Worm (Caenorhabditis elegans) whole organism, early embryonic: ENCODE data around the gene asm-3.

Source experiments
- B0310.2 ChIP-seq: sonication (generic microtip); optimal IDR thresholded peaks from 2 replicates; lab custom pipeline; 2016; ENCODE audit warnings: mild to moderate bottlenecking, missing genetic modification characterization, missing compliant biosample characterization
- F13C5.2 ChIP-seq: sonication (generic microtip); optimal IDR thresholded peaks from 2 replicates; lab custom pipeline; 2017; ENCODE audit warnings: mild to moderate bottlenecking, missing genetic modification characterization, inconsistent platforms, missing compliant biosample characterization
- aly-1 ChIP-seq: sonication (generic microtip); optimal IDR thresholded peaks from 2 replicates; lab custom pipeline; 2016; ENCODE audit warnings: missing genetic modification characterization, missing compliant biosample characterization
- ama-1 ChIP-seq: fragments of 150-350 bp; optimal IDR thresholded peaks from 2 replicates; lab custom pipeline; 2014
- ceh-13 ChIP-seq: fragments of 200-800 bp; sonication (Bioruptor generic); optimal IDR thresholded peaks from 2 replicates; lab custom pipeline; 2018; ENCODE audit warnings: mild to moderate bottlenecking, missing genetic modification characterization, missing compliant biosample characterization
- ceh-36 ChIP-seq: sonication (generic microtip); optimal IDR thresholded peaks from 2 replicates; lab custom pipeline; 2016; ENCODE audit warnings: missing genetic modification characterization, inconsistent platforms, missing compliant biosample characterization
- ets-7 ChIP-seq: sonication (generic microtip); optimal IDR thresholded peaks from 2 replicates; lab custom pipeline; 2016; ENCODE audit warnings: missing genotype, missing genetic modification characterization, missing compliant biosample characterization
- flt-1 ChIP-seq: fragments of 200-800 bp; sonication (Bioruptor generic); IDR thresholded peaks from 2 replicates; pipeline ENCODE4 v1.3.6; 2022; ENCODE audit warnings: missing genetic modification characterization, missing compliant biosample characterization
- hmbx-1 ChIP-seq: sonication (generic microtip); optimal IDR thresholded peaks from 2 replicates; lab custom pipeline; 2016; ENCODE audit warnings: mild to moderate bottlenecking, missing genetic modification characterization, missing compliant biosample characterization
- hmg-4 ChIP-seq: fragments of 200-800 bp; sonication (Bioruptor generic); optimal IDR thresholded peaks from 2 replicates; lab custom pipeline; 2018; ENCODE audit warnings: mild to moderate bottlenecking, missing genetic modification characterization, missing compliant biosample characterization
- hnd-1 ChIP-seq: sonication (generic microtip); optimal IDR thresholded peaks from 2 replicates; lab custom pipeline; 2016; ENCODE audit warnings: missing genetic modification characterization, missing compliant biosample characterization
- pes-1 ChIP-seq: fragments of 200-800 bp; sonication (Bioruptor generic); IDR thresholded peaks from 2 replicates; pipeline ENCODE4 v1.3.6; 2022; ENCODE audit warnings: missing genetic modification reagents, missing genetic modification characterization, missing compliant biosample characterization
- scrt-1 ChIP-seq: fragments of 200-800 bp; sonication (Bioruptor generic); IDR thresholded peaks from 2 replicates; pipeline ENCODE4 v1.3.6; 2022; ENCODE audit warnings: missing genetic modification characterization, missing compliant biosample characterization
- sea-1 ChIP-seq: fragments of 200-800 bp; sonication (Bioruptor generic); conservative IDR thresholded peaks from 2 replicates; pipeline ENCODE4 v1.3.6; 2022; ENCODE audit warnings: missing genetic modification characterization, missing compliant biosample characterization
- tbx-11 ChIP-seq: fragments of 200-800 bp; sonication (Bioruptor generic); IDR thresholded peaks from 2 replicates; pipeline ENCODE4 v1.3.6; 2022; ENCODE audit warnings: missing genetic modification characterization, missing compliant biosample characterization
- tbx-37 ChIP-seq: fragments of 200-800 bp; sonication (Bioruptor generic); conservative IDR thresholded peaks from 2 replicates; pipeline ENCODE4 v1.3.6; 2022; ENCODE audit warnings: missing genetic modification reagents, missing genetic modification characterization, missing compliant biosample characterization
- tra-4 ChIP-seq: sonication (generic microtip); optimal IDR thresholded peaks from 2 replicates; lab custom pipeline; 2017; ENCODE audit warnings: missing genetic modification characterization, missing compliant biosample characterization

asm-3 gene

ce11 chrIV:523595-523994 is at the start of gene asm-3:
asm-3 (minus strand) TSS chrIV:523809.
- TF ChIP-seq F13C5.2 (tag; lab: Kevin White, UChicago) (no peak), sea-1 (GFP tag; lab: Robert Waterston, UW) (no peak)

DNA sequence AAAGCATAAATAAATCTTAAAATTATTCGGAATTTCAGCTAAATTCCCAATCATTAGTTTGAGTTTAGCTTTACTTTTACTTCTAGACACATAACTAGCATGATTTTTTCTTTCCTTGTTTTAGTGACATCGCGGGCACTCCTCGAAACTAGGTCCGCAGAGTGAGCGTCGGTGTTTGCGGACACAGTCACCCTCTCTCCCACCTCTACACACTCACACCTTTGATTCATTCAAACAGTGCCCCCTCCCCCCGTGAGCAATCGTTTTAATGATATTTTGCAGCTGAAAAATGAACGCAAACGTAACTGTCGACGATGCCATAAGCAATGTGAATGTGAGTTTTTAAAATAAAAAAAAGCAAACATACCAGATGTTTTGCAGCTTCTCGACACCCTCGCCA is 48.9 kb upstream of the asm-3 start, which contains the start of gene gex-2:
Gene gex-2, plus strand, starts transcription at position 283 of the 400 bp plus-strand sequence.
- TF ChIP-seq tra-4 (tag; lab: Kevin White, UChicago) (no peak), hmbx-1 (tag; lab: Kevin White, UChicago) (no peak), pes-1 (peak; percentile 35; the same call in 1 of the 2 replicates), B0310.2 (tag; lab: Kevin White, UChicago) (no peak), hmg-4 (GFP tag; lab: Kevin White, UChicago) (peak; percentile 54), ets-7 (no peak), F13C5.2 (tag; lab: Kevin White, UChicago) (peak; percentile 23)

- no peak for TF ChIP-seq sea-1 (GFP tag; lab: Robert Waterston, UW)
- TF ChIP-seq tbx-37: no peak
- TF ChIP-seq F13C5.2 (tag; lab: Kevin White, UChicago): no peak
- TF ChIP-seq hnd-1 (tag; lab: Kevin White, UChicago): no peak
- TF ChIP-seq flt-1: no peak
- no peak for TF ChIP-seq ets-7
- TF ChIP-seq ceh-13 (GFP tag; lab: Kevin White, UChicago): no peak
- no peak for TF ChIP-seq B0310.2 (tag; lab: Kevin White, UChicago)
- no peak for TF ChIP-seq scrt-1 (GFP tag; lab: Robert Waterston, UW)
- TF ChIP-seq hmbx-1 (tag; lab: Kevin White, UChicago): no peak
Measured at ce11 chrIV:570799-571300, 47.2 kb upstream of the asm-3 start, which contains the start of gene F56A11.5. F56A11.5 (minus strand) TSS chrIV:570849.

DNA sequence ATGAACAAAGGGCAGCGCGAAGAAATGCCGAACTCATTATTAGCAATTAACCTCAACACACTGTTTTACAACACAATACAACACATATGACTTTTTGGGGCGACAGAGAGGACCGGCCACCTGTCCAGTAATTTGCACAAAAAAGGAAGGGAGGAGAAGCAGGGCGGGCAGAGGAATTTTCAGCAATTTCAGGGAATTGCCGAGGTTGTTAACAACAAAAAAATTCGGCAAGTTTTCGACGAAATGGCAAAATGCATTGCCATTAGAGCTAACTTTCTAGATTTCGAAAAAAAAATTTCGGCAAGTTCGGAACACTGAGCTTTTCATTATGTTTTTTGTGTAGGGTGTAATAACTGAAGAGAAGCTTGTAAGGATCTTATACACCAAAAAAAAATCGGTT is 40.4 kb upstream of the asm-3 start:
- TF ChIP-seq tbx-11 (GFP tag; lab: Robert Waterston, UW): no peak
- TF ChIP-seq sea-1 (GFP tag; lab: Robert Waterston, UW): no peak
- no peak for TF ChIP-seq flt-1
- TF ChIP-seq aly-1 (tag; lab: Kevin White, UChicago): no peak
- no peak for TF ChIP-seq hmbx-1 (tag; lab: Kevin White, UChicago)
- TF ChIP-seq ceh-36 (tag; lab: Kevin White, UChicago): no peak
- 0 out of 2 replicates have a peak, but pooled peaks have one; percentile 15 for TF ChIP-seq tbx-37
- TF ChIP-seq pes-1: peak; percentile 13; the same call in 1 of the 2 replicates
- no peak for TF ChIP-seq ama-1

DNA sequence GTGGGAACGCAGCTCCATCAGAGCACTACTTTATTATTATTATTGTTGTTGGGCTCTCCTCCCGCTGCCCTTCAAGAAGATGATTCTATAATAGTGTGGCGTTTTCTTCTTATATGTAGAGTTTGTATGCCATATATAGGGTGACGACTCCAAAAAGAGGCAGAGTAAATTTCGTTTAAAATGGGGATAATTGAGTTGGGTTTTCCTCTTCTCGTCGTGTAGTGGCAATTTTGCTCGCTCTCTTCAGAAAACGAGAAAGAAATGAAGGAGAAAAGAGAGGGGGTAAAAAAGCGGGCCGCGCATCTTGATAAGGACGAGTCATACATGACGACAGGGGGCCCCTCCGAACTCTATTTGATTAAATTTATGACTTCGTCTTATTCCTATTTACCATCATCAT is 39.8 kb upstream of the asm-3 start:
- no peak for TF ChIP-seq sea-1 (GFP tag; lab: Robert Waterston, UW)
- no peak for TF ChIP-seq hmbx-1 (tag; lab: Kevin White, UChicago)
- TF ChIP-seq scrt-1 (GFP tag; lab: Robert Waterston, UW): no peak
- no peak for TF ChIP-seq B0310.2 (tag; lab: Kevin White, UChicago)
- no peak for TF ChIP-seq tra-4 (tag; lab: Kevin White, UChicago)
- no peak for TF ChIP-seq hnd-1 (tag; lab: Kevin White, UChicago)
- no peak for TF ChIP-seq ama-1
- no peak for TF ChIP-seq ceh-36 (tag; lab: Kevin White, UChicago)

DNA sequence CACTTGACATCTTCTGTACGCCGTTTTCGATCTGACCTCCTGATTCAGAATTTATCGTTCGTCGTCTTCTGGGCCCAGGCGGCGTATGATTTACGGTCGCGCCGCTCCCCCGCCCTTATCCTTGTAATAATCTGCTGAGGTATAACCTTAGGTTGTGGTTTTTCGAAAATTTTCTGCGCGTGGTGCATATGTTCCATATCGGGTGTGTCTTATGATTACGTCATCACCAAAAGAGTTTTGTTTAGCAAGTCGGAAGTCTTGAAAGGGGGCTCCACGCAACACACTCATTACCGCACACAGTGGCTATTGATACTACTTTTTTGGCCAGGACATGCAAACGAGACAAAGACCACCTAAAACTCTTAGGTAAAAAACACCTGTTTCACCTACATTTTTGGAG is 37.2 kb upstream of the asm-3 start:
- TF ChIP-seq hmg-4 (GFP tag; lab: Kevin White, UChicago): no peak
- TF ChIP-seq ceh-36 (tag; lab: Kevin White, UChicago): no peak
- no peak for TF ChIP-seq ama-1
- no peak for TF ChIP-seq ceh-13 (GFP tag; lab: Kevin White, UChicago)
- TF ChIP-seq B0310.2 (tag; lab: Kevin White, UChicago): no peak
- no peak for TF ChIP-seq F13C5.2 (tag; lab: Kevin White, UChicago)
- TF ChIP-seq hmbx-1 (tag; lab: Kevin White, UChicago): no peak
- TF ChIP-seq sea-1 (GFP tag; lab: Robert Waterston, UW): no peak
- no peak for TF ChIP-seq scrt-1 (GFP tag; lab: Robert Waterston, UW)
- no peak for TF ChIP-seq tbx-11 (GFP tag; lab: Robert Waterston, UW)
- TF ChIP-seq pes-1: no peak
- no peak for TF ChIP-seq ets-7
- TF ChIP-seq tbx-37: no peak
- TF ChIP-seq aly-1 (tag; lab: Kevin White, UChicago): no peak
- no peak for TF ChIP-seq hnd-1 (tag; lab: Kevin White, UChicago)
- TF ChIP-seq flt-1: no peak
- no peak for TF ChIP-seq tra-4 (tag; lab: Kevin White, UChicago)

- TF ChIP-seq ceh-13 (GFP tag; lab: Kevin White, UChicago) (no peak), hmg-4 (GFP tag; lab: Kevin White, UChicago) (no peak), ets-7 (peak; percentile 23), ceh-36 (tag; lab: Kevin White, UChicago) (peak; percentile 12), hmbx-1 (tag; lab: Kevin White, UChicago) (no peak), scrt-1 (GFP tag; lab: Robert Waterston, UW) (no peak)
Measured at ce11 chrIV:560314-560713, 36.7 kb upstream of the asm-3 start.

DNA sequence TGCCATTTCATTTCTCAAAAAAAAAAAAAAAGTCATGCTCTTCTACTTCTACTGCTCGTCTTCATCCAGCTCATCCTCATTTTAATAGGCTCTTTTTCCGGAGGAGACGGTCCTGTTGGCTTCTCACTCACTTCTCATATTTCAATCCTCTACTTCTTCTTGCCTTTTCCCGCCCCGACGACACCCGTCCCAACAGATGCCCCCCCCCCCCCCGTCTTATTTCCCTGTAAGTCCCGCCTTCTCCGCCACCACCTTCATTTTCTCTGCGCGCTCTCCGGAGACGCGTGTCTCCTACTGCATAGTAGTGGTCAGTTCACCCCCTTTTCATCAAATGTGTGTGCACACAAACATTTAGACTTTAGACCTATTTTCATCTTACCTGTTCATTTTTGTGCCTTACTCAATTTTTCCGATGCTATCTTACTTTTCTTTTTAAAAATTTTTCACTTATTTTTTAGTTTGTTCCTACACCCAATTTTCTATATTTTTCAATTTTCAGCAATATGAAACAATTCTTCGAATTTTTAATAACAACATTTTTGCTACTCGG is 35.2 kb upstream of the asm-3 start, which contains the start of gene efn-4:
Gene efn-4, plus strand, starts transcription at position 500 of the 550 bp plus-strand sequence.
- no peak for TF ChIP-seq tbx-11 (GFP tag; lab: Robert Waterston, UW)
- TF ChIP-seq tra-4 (tag; lab: Kevin White, UChicago): no peak
- no peak for TF ChIP-seq aly-1 (tag; lab: Kevin White, UChicago)
- no peak for TF ChIP-seq hnd-1 (tag; lab: Kevin White, UChicago)
- peak; percentile 19 for TF ChIP-seq hmg-4 (GFP tag; lab: Kevin White, UChicago)
- TF ChIP-seq ets-7: no peak
- peak; percentile 9 for TF ChIP-seq F13C5.2 (tag; lab: Kevin White, UChicago)
- no peak for TF ChIP-seq ceh-36 (tag; lab: Kevin White, UChicago)
- TF ChIP-seq scrt-1 (GFP tag; lab: Robert Waterston, UW): no peak
- no peak for TF ChIP-seq ceh-13 (GFP tag; lab: Kevin White, UChicago)
